ENCODE assay signal across 4 fruit fly cellular contexts in the genomic region with DNA sequence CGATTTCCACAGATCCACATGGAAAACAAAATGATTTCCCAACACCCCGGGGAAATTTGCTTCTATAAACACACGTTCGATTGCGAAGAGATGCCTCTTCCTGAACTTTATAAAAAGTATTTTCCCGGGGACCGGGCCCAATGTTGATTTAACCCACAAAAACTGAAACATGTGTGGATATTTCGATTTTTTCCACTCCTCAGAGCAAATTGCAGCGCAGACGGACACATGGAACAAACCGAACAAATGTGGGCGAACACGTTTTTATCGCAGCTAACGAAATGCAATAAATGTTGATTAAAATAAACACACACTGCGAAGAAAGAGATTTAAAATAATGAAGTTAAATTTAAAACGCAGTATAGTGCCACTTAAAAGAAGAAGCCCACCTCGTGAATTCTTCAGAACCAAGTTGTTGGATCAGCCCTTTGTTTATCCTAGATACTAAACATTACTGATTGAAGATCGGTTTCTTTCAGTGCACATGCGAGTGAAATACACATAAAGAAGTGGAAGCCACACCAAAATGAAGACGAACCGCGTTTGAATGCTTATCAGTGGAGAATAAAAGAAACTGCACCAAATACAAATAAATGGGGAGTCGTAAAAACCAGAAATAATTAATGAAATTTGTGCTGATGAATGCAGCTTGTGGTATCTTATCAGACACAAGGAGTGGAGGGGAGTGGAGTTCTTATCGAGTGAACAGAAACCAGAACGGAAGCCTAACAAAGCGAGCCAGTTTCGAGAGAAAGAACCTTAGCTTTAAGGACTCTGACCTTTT.
TF ChIP-seq lines count a peak whose summit lies in the region.

No protein-coding gene starts in this region.

TF ChIP-seq in whole organism, embryonic, 481 proteins besides CTCF, POLR2A, EP300 and RAD21 (continued from another document and continues in another):
- TF ChIP-seq crp (GFP tag; optimal IDR thresholded peaks at IDR 0.05; lab: Kevin White, UChicago) (peak in 1 of 2 experiments; percentile 22), da (GFP tag; optimal IDR thresholded peaks at IDR 0.05; lab: Kevin White, UChicago) (no peak), CG5953 (GFP tag; IDR thresholded peaks at IDR 0.05; lab: Robert Waterston, UW) (peak; percentile 90), HLH4C (GFP tag; IDR thresholded peaks at IDR 0.05; lab: Robert Waterston, UW; ENCODE audit: partially characterized antibody) (0 out of 3 replicates have a peak, but pooled peaks have one; percentile 10), vnd (GFP tag; IDR thresholded peaks at IDR 0.05; lab: Robert Waterston, UW; ENCODE audit: partially characterized antibody) (no peak), esg (GFP tag; conservative IDR thresholded peaks at IDR 0.05; lab: Robert Waterston, UW) (peak; percentile 81), CG2129 (GFP tag; IDR thresholded peaks at IDR 0.05; lab: Robert Waterston, UW; ENCODE audit: partially characterized antibody) (no peak), CG11456 (GFP tag; IDR thresholded peaks at IDR 0.05; lab: Robert Waterston, UW) (peak; percentile 51; the same call in 1 of the 3 replicates), CG17612 (GFP tag; IDR thresholded peaks at IDR 0.05; lab: Robert Waterston, UW) (no peak), lilli (GFP tag; optimal IDR thresholded peaks at IDR 0.05; lab: Kevin White, UChicago) (peak; percentile 63), Kr (GFP tag; optimal IDR thresholded peaks at IDR 0.05; lab: Kevin White, UChicago) (no peak), CG2678 (tag; optimal IDR thresholded peaks at IDR 0.05; lab: Kevin White, UChicago) (peak; percentile 86), Antp (GFP tag; optimal IDR thresholded peaks at IDR 0.05; lab: Kevin White, UChicago) (peak; percentile 77), CG2120 (GFP tag; optimal IDR thresholded peaks at IDR 0.05; lab: Kevin White, UChicago) (peak; percentile 8), CG6272 (GFP tag; IDR thresholded peaks at IDR 0.05; lab: Robert Waterston, UW) (peak; percentile 73), CG9797 (GFP tag; optimal IDR thresholded peaks at IDR 0.05; lab: Kevin White, UChicago) (no peak), fd102C (GFP tag; optimal IDR thresholded peaks at IDR 0.05; lab: Kevin White, UChicago) (no peak), CG4282 (GFP tag; optimal IDR thresholded peaks at IDR 0.05; lab: Kevin White, UChicago) (peak; percentile 17), CG10431 (GFP tag; optimal IDR thresholded peaks at IDR 0.05; lab: Kevin White, UChicago) (peak; percentile 59), yki (optimal IDR thresholded peaks at IDR 0.05; lab: Kevin White, UChicago) (no peak), vfl (GFP tag; optimal IDR thresholded peaks at IDR 0.05; lab: Kevin White, UChicago) (no peak), NK7.1 (GFP tag; optimal IDR thresholded peaks at IDR 0.05; lab: Kevin White, UChicago) (peak; percentile 42), Hr39 (optimal IDR thresholded peaks at IDR 0.05; lab: Kevin White, UChicago) (no peak), br (optimal IDR thresholded peaks at IDR 0.05; lab: Kevin White, UChicago) (no peak), Oli (tag; optimal IDR thresholded peaks at IDR 0.05; lab: Kevin White, UChicago) (peak; percentile 88), en (GFP tag; optimal IDR thresholded peaks at IDR 0.05; lab: Kevin White, UChicago) (peak; percentile 65), Sry-β (GFP tag; optimal IDR thresholded peaks at IDR 0.05; lab: Kevin White, UChicago) (peak; percentile 60), maf-S (GFP tag; optimal IDR thresholded peaks at IDR 0.05; lab: Kevin White, UChicago) (peak; percentile 46), nerfin-2 (GFP tag; IDR thresholded peaks at IDR 0.05; lab: Robert Waterston, UW; ENCODE audit: partially characterized antibody) (no peak)

TF ChIP-seq in whole organism, prepupa, 60 proteins besides CTCF, POLR2A, EP300 and RAD21 (continued from another document and continues in another):
- TF ChIP-seq Blimp-1 (GFP tag; optimal IDR thresholded peaks at IDR 0.05; lab: Kevin White, UChicago): peak; percentile 82
- TF ChIP-seq CG32006 (GFP tag; optimal IDR thresholded peaks at IDR 0.05; lab: Kevin White, UChicago): peak; percentile 78
- TF ChIP-seq CG6854 (GFP tag; optimal IDR thresholded peaks at IDR 0.05; lab: Kevin White, UChicago): peak; percentile 77
- peak; percentile 95 for TF ChIP-seq Eip93F (GFP tag; optimal IDR thresholded peaks at IDR 0.05; lab: Kevin White, UChicago)
- peak; percentile 83 for TF ChIP-seq Eip75B (GFP tag; optimal IDR thresholded peaks at IDR 0.05; lab: Kevin White, UChicago)
- TF ChIP-seq CG9139 (GFP tag; optimal IDR thresholded peaks at IDR 0.05; lab: Kevin White, UChicago): peak; percentile 31
- peak; percentile 92 for TF ChIP-seq Sox102F (GFP tag; optimal IDR thresholded peaks at IDR 0.05; lab: Kevin White, UChicago)
- TF ChIP-seq fd59A (GFP tag; optimal IDR thresholded peaks at IDR 0.05; lab: Kevin White, UChicago): peak; percentile 40
- TF ChIP-seq Hr4 (GFP tag; optimal IDR thresholded peaks at IDR 0.05; lab: Kevin White, UChicago): peak; percentile 81
- peak; percentile 67 for TF ChIP-seq CG1621 (tag; optimal IDR thresholded peaks at IDR 0.05; lab: Kevin White, UChicago)
- TF ChIP-seq CG11902 (GFP tag; optimal IDR thresholded peaks at IDR 0.05; lab: Kevin White, UChicago): peak; percentile 67
- peak; percentile 84 for TF ChIP-seq CG6792 (GFP tag; optimal IDR thresholded peaks at IDR 0.05; lab: Kevin White, UChicago)
- peak; percentile 66 for TF ChIP-seq CG11762 (GFP tag; optimal IDR thresholded peaks at IDR 0.05; lab: Kevin White, UChicago; ENCODE audit: insufficient read depth)
- TF ChIP-seq OdsH (GFP tag; optimal IDR thresholded peaks at IDR 0.05; lab: Kevin White, UChicago): peak; percentile 79
- peak; percentile 54 for TF ChIP-seq dac (GFP tag; optimal IDR thresholded peaks at IDR 0.05; lab: Kevin White, UChicago)
- peak; percentile 77 for TF ChIP-seq Ets96B (tag; optimal IDR thresholded peaks at IDR 0.05; lab: Kevin White, UChicago)
- peak; percentile 66 for TF ChIP-seq CG7368 (GFP tag; optimal IDR thresholded peaks at IDR 0.05; lab: Kevin White, UChicago)
- TF ChIP-seq Smox (GFP tag; optimal IDR thresholded peaks at IDR 0.05; lab: Kevin White, UChicago): peak; percentile 88
- peak; percentile 94 for TF ChIP-seq esn (GFP tag; optimal IDR thresholded peaks at IDR 0.05; lab: Kevin White, UChicago)
- peak; percentile 94 for TF ChIP-seq vri (GFP tag; optimal IDR thresholded peaks at IDR 0.05; lab: Kevin White, UChicago)
- peak; percentile 70 for TF ChIP-seq CG10669 (GFP tag; optimal IDR thresholded peaks at IDR 0.05; lab: Kevin White, UChicago)
- peak; percentile 73 for TF ChIP-seq CG3032 (tag; optimal IDR thresholded peaks at IDR 0.05; lab: Kevin White, UChicago)
- TF ChIP-seq CG6276 (GFP tag; optimal IDR thresholded peaks at IDR 0.05; lab: Kevin White, UChicago): peak; percentile 65
- peak; percentile 25 for TF ChIP-seq CG6808 (GFP tag; optimal IDR thresholded peaks at IDR 0.05; lab: Kevin White, UChicago)
- TF ChIP-seq dsx (GFP tag; optimal IDR thresholded peaks at IDR 0.05; lab: Kevin White, UChicago; ENCODE audit: poor library complexity, severe bottlenecking): peak; percentile 39
- TF ChIP-seq fkh (GFP tag; optimal IDR thresholded peaks at IDR 0.05; lab: Kevin White, UChicago): peak; percentile 40
- TF ChIP-seq Sox14 (GFP tag; optimal IDR thresholded peaks at IDR 0.05; lab: Kevin White, UChicago): peak; percentile 88
- peak; percentile 66 for TF ChIP-seq CG10631 (GFP tag; optimal IDR thresholded peaks at IDR 0.05; lab: Kevin White, UChicago)
- TF ChIP-seq Met (GFP tag; optimal IDR thresholded peaks at IDR 0.05; lab: Kevin White, UChicago): peak; percentile 90
- no peak for TF ChIP-seq Hr38 (GFP tag; optimal IDR thresholded peaks at IDR 0.05; lab: Kevin White, UChicago)
- peak; percentile 94 for TF ChIP-seq Eip78C (GFP tag; lab: Kevin White, UChicago)

TF ChIP-seq in whole organism, pupa, 21 proteins besides CTCF, POLR2A, EP300 and RAD21 (continued from another document):
- TF ChIP-seq Ets98B (GFP tag; IDR thresholded peaks at IDR 0.05; lab: Robert Waterston, UW): peak; percentile 85

TF ChIP-seq in whole organism, wandering third instar larva, 38 proteins besides CTCF, POLR2A, EP300 and RAD21 (continued from another document):
- TF ChIP-seq Rel (GFP tag; optimal IDR thresholded peaks at IDR 0.05; lab: Kevin White, UChicago) (peak; percentile 76), Rel (tag; optimal IDR thresholded peaks at IDR 0.05; lab: Kevin White, UChicago) (peak; percentile 80), Hnf4 (GFP tag; optimal IDR thresholded peaks at IDR 0.05; lab: Kevin White, UChicago) (peak; percentile 89), rgr (GFP tag; optimal IDR thresholded peaks at IDR 0.05; lab: Kevin White, UChicago) (peak; percentile 91), dmrt93B (GFP tag; optimal IDR thresholded peaks at IDR 0.05; lab: Kevin White, UChicago) (peak; percentile 70), ey (GFP tag; optimal IDR thresholded peaks at IDR 0.05; lab: Kevin White, UChicago) (peak; percentile 94), CrebA (GFP tag; optimal IDR thresholded peaks at IDR 0.05; lab: Kevin White, UChicago; ENCODE audit: borderline replicate concordance) (no peak), Hr78 (GFP tag; optimal IDR thresholded peaks at IDR 0.05; lab: Kevin White, UChicago) (no peak), fru (GFP tag; optimal IDR thresholded peaks at IDR 0.05; lab: Kevin White, UChicago) (peak; percentile 91), Hr83 (GFP tag; optimal IDR thresholded peaks at IDR 0.05; lab: Kevin White, UChicago; ENCODE audit: poor library complexity, severe bottlenecking) (no peak), brk (GFP tag; optimal IDR thresholded peaks at IDR 0.05; lab: Kevin White, UChicago) (peak; percentile 81), dsf (GFP tag; optimal IDR thresholded peaks at IDR 0.05; lab: Kevin White, UChicago; ENCODE audit: borderline replicate concordance) (no peak), Sp1 (GFP tag; optimal IDR thresholded peaks at IDR 0.05; lab: Kevin White, UChicago) (peak; percentile 88), pan (optimal IDR thresholded peaks at IDR 0.05; lab: Kevin White, UChicago) (no peak)
